Fruit fly (Drosophila melanogaster) whole organism, embryonic: ENCODE measurements around the gene Atg14.

ENCODE experiments used
- Abd-B ChIP-seq: fragments of 200-800 bp; sonication (Bioruptor generic); optimal IDR thresholded peaks from 2 replicates; lab custom pipeline; 2018; ENCODE audit warnings: missing biosample characterization, mild to moderate bottlenecking, missing genetic modification characterization, moderate library complexity
- B-H1 ChIP-seq: fragments of 200-800 bp; sonication (Bioruptor generic); IDR thresholded peaks from 3 replicates; pipeline ENCODE4 v1.3.6; 2022; ENCODE audit warnings: missing biosample characterization, missing genetic modification characterization
- C15 ChIP-seq: fragments of 200-800 bp; sonication (Bioruptor generic); IDR thresholded peaks from 3 replicates; pipeline ENCODE4 v1.3.6; 2022; ENCODE audit warnings: missing biosample characterization, missing genetic modification characterization
- CG11398 ChIP-seq: fragments of 200-800 bp; sonication (Bioruptor generic); optimal IDR thresholded peaks from 2 replicates; lab custom pipeline; 2016; ENCODE audit warnings: missing biosample characterization, missing genetic modification characterization
- CG13894 ChIP-seq: fragments of 200-800 bp; sonication (Bioruptor generic); optimal IDR thresholded peaks from 3 replicates; lab custom pipeline; 2018; ENCODE audit warnings: missing biosample characterization, mild to moderate bottlenecking, missing genetic modification characterization, moderate library complexity
- CG15011 ChIP-seq: fragments of 200-800 bp; sonication (Bioruptor generic); optimal IDR thresholded peaks from 3 replicates; lab custom pipeline; 2018; ENCODE audit warnings: missing biosample characterization, mild to moderate bottlenecking, missing genetic modification characterization
- CG15479 ChIP-seq: fragments of 200-800 bp; sonication (Bioruptor generic); optimal IDR thresholded peaks from 3 replicates; lab custom pipeline; 2019; ENCODE audit warnings: missing biosample characterization, mild to moderate bottlenecking, missing genetic modification characterization, moderate library complexity
- CG15601 ChIP-seq: fragments of 200-800 bp; sonication (Bioruptor generic); optimal IDR thresholded peaks from 3 replicates; lab custom pipeline; 2019; ENCODE audit warnings: missing biosample characterization, mild to moderate bottlenecking, missing genetic modification characterization, moderate library complexity
- CG18262 ChIP-seq: fragments of 200-800 bp; optimal IDR thresholded peaks from 3 replicates; lab custom pipeline; 2019; ENCODE audit warnings: missing biosample characterization, mild to moderate bottlenecking, missing genetic modification characterization, moderate library complexity
- CG2875 ChIP-seq: fragments of 200-800 bp; sonication (Bioruptor generic); optimal IDR thresholded peaks from 2 replicates; lab custom pipeline; 2017; ENCODE audit warnings: missing biosample characterization, mild to moderate bottlenecking, missing genetic modification characterization, missing genetic modification reagents
- CG3163 ChIP-seq: fragments of 200-800 bp; sonication (Bioruptor generic); optimal IDR thresholded peaks from 3 replicates; lab custom pipeline; 2016; ENCODE audit warnings: missing biosample characterization, missing genetic modification characterization
- CG3281 ChIP-seq: fragments of 200-800 bp; sonication (Bioruptor generic); optimal IDR thresholded peaks from 3 replicates; lab custom pipeline; 2017; ENCODE audit warnings: missing biosample characterization, mild to moderate bottlenecking, missing genetic modification characterization
- CG3407 ChIP-seq: fragments of 200-800 bp; sonication (Bioruptor generic); optimal IDR thresholded peaks from 2 replicates; lab custom pipeline; 2018; ENCODE audit warnings: missing biosample characterization, mild to moderate bottlenecking, missing genetic modification characterization
- CG42726 ChIP-seq: fragments of 200-800 bp; sonication (Bioruptor generic); IDR thresholded peaks from 2 replicates; pipeline ENCODE4 v1.3.6; 2022; ENCODE audit warnings: missing biosample characterization, missing genetic modification characterization; ENCODE audit not compliant: partially characterized antibody
- CG4282 ChIP-seq: fragments of 200-800 bp; sonication (Bioruptor generic); optimal IDR thresholded peaks from 2 replicates; lab custom pipeline; 2016; ENCODE audit warnings: missing biosample characterization, missing genetic modification characterization
- CG6654 ChIP-seq: fragments of 200-800 bp; sonication (Bioruptor generic); optimal IDR thresholded peaks from 2 replicates; lab custom pipeline; 2017; ENCODE audit warnings: missing biosample characterization, mild to moderate bottlenecking, missing genetic modification characterization
- CG8281 ChIP-seq: fragments of 200-800 bp; sonication (Bioruptor generic); optimal IDR thresholded peaks from 2 replicates; lab custom pipeline; 2018; ENCODE audit warnings: missing biosample characterization, mild to moderate bottlenecking, missing genetic modification characterization, moderate library complexity
- CHES-1-like ChIP-seq: fragments of 200-800 bp; sonication (Bioruptor generic); optimal IDR thresholded peaks from 2 replicates; lab custom pipeline; 2016; ENCODE audit warnings: missing biosample characterization, missing genetic modification characterization
- Dbx ChIP-seq: fragments of 200-800 bp; sonication (Bioruptor generic); IDR thresholded peaks from 3 replicates; pipeline ENCODE4 v1.3.6; 2022; ENCODE audit warnings: missing biosample characterization, missing genetic modification characterization
- Doc3 ChIP-seq: fragments of 200-800 bp; sonication (Bioruptor generic); IDR thresholded peaks from 3 replicates; pipeline ENCODE4 v1.3.6; 2022; ENCODE audit warnings: missing biosample characterization, missing genetic modification characterization; ENCODE audit not compliant: partially characterized antibody
- Elba2 ChIP-seq: fragments of 200-800 bp; sonication (Bioruptor generic); optimal IDR thresholded peaks from 3 replicates; lab custom pipeline; 2016; ENCODE audit warnings: missing biosample characterization, missing genetic modification characterization
- Gug ChIP-seq: fragments of 200-800 bp; sonication (Bioruptor generic); IDR thresholded peaks from 4 replicates; pipeline ENCODE4 v1.3.6; 2022; ENCODE audit warnings: missing biosample characterization, missing genetic modification characterization
- HLHmδ ChIP-seq: fragments of 200-800 bp; sonication (Bioruptor generic); optimal IDR thresholded peaks from 2 replicates; lab custom pipeline; 2018; ENCODE audit warnings: missing biosample characterization, mild to moderate bottlenecking, missing genetic modification characterization, moderate library complexity
- Pdp1 ChIP-seq, 2 experiments: fragments of 200-800 bp; sonication (Bioruptor generic); optimal IDR thresholded peaks; 3 replicates each; lab custom pipeline; 2016; ENCODE audit warnings: missing biosample characterization in 2 of 2, missing genetic modification characterization in 2 of 2, mild to moderate bottlenecking in 1 of 2, moderate library complexity in 1 of 2
- Sry-β ChIP-seq: fragments of 200-800 bp; sonication (Bioruptor generic); optimal IDR thresholded peaks from 2 replicates; lab custom pipeline; 2018; ENCODE audit warnings: missing biosample characterization, mild to moderate bottlenecking, missing genetic modification characterization, moderate library complexity
- dimm ChIP-seq: fragments of 200-800 bp; sonication (Bioruptor generic); IDR thresholded peaks from 2 replicates; pipeline ENCODE4 v1.3.6; 2022; ENCODE audit warnings: missing biosample characterization, missing genetic modification characterization
- dm ChIP-seq: fragments of 200-800 bp; sonication (Bioruptor generic); optimal IDR thresholded peaks from 3 replicates; lab custom pipeline; 2016; ENCODE audit warnings: missing biosample characterization, missing genetic modification characterization
- emc ChIP-seq: fragments of 200-800 bp; sonication (Bioruptor generic); optimal IDR thresholded peaks from 2 replicates; lab custom pipeline; 2016; ENCODE audit warnings: missing biosample characterization, missing genetic modification characterization
- en ChIP-seq: fragments of 200-800 bp; sonication (Bioruptor generic); optimal IDR thresholded peaks from 2 replicates; lab custom pipeline; 2016; ENCODE audit warnings: missing biosample characterization, missing genetic modification characterization
- fru ChIP-seq: fragments of >200 bp; optimal IDR thresholded peaks from 2 replicates; lab custom pipeline; 2017
- fu2 ChIP-seq: fragments of 200-800 bp; sonication (Bioruptor generic); optimal IDR thresholded peaks from 2 replicates; lab custom pipeline; 2016; ENCODE audit warnings: missing biosample characterization, missing genetic modification characterization
- gfzf ChIP-seq: fragments of 200-800 bp; sonication (Bioruptor generic); optimal IDR thresholded peaks from 2 replicates; lab custom pipeline; 2016; ENCODE audit warnings: missing biosample characterization, mild to moderate bottlenecking, missing genetic modification characterization, moderate library complexity
- gsb ChIP-seq: fragments of 200-800 bp; sonication (Bioruptor generic); IDR thresholded peaks from 2 replicates; pipeline ENCODE4 v1.3.6; 2022; ENCODE audit warnings: missing biosample characterization, missing genetic modification characterization
- jing ChIP-seq: fragments of 200-800 bp; sonication (Bioruptor generic); optimal IDR thresholded peaks from 2 replicates; lab custom pipeline; 2018; ENCODE audit warnings: missing biosample characterization, mild to moderate bottlenecking, missing genetic modification characterization
- mirr ChIP-seq: fragments of 200-800 bp; sonication (Bioruptor generic); optimal IDR thresholded peaks from 3 replicates; lab custom pipeline; 2018; ENCODE audit warnings: missing biosample characterization, mild to moderate bottlenecking, missing genetic modification characterization
- oc ChIP-seq: fragments of 200-800 bp; sonication (Bioruptor generic); optimal IDR thresholded peaks from 2 replicates; lab custom pipeline; 2018; ENCODE audit warnings: missing biosample characterization, mild to moderate bottlenecking, missing genetic modification characterization, moderate library complexity
- pan ChIP-seq, 4 experiments: fragments of >200 bp in 3 of 4; fragments of 200-800 bp in 1 of 4; sonication (Bioruptor generic) in 1 of 4; optimal IDR thresholded peaks in 3 of 4; IDR thresholded peaks in 1 of 4; 2 replicates each; pipeline versions ENCODE4 v1.3.6 to Lab custom; 2017 to 2022; ENCODE audit warnings: missing biosample characterization in 2 of 4, missing genetic modification characterization in 2 of 4, mixed read lengths in 1 of 4
- pb ChIP-seq: fragments of 200-800 bp; sonication (Bioruptor generic); optimal IDR thresholded peaks from 3 replicates; lab custom pipeline; 2016; ENCODE audit warnings: missing biosample characterization, missing genetic modification characterization
- pnt ChIP-seq: fragments of 200-800 bp; sonication (Bioruptor generic); optimal IDR thresholded peaks from 3 replicates; lab custom pipeline; 2016; ENCODE audit warnings: missing biosample characterization, missing genetic modification characterization
- row ChIP-seq: fragments of 200-800 bp; sonication (Bioruptor generic); IDR thresholded peaks from 3 replicates; pipeline ENCODE4 v1.3.6; 2022; ENCODE audit warnings: missing biosample characterization, missing genetic modification characterization
- sd ChIP-seq: fragments of 200-800 bp; sonication (Bioruptor generic); optimal IDR thresholded peaks from 3 replicates; lab custom pipeline; 2018; ENCODE audit warnings: missing biosample characterization, mild to moderate bottlenecking, missing genetic modification characterization, moderate library complexity
- sens-2 ChIP-seq: fragments of 200-800 bp; sonication (Bioruptor generic); IDR thresholded peaks from 2 replicates; pipeline ENCODE4 v1.3.6; 2022; ENCODE audit warnings: missing biosample characterization, missing genetic modification characterization
- sna ChIP-seq: fragments of 200-800 bp; sonication (Bioruptor generic); IDR thresholded peaks from 2 replicates; pipeline ENCODE4 v1.3.6; 2022; ENCODE audit warnings: missing biosample characterization, missing genetic modification characterization; ENCODE audit not compliant: partially characterized antibody
- stc ChIP-seq: fragments of 200-800 bp; sonication (Bioruptor generic); IDR thresholded peaks from 2 replicates; pipeline ENCODE4 v1.3.6; 2022; ENCODE audit warnings: missing biosample characterization, missing genetic modification characterization
- sug ChIP-seq: fragments of 200-800 bp; optimal IDR thresholded peaks from 2 replicates; lab custom pipeline; 2019; ENCODE audit warnings: missing biosample characterization, mild to moderate bottlenecking, missing genetic modification characterization, moderate library complexity
- tap ChIP-seq: fragments of 200-800 bp; optimal IDR thresholded peaks from 3 replicates; lab custom pipeline; 2019; ENCODE audit warnings: missing biosample characterization, mild to moderate bottlenecking, missing genetic modification characterization, moderate library complexity
- tna ChIP-seq: fragments of 200-800 bp; sonication (Bioruptor generic); IDR thresholded peaks from 2 replicates; pipeline ENCODE4 v1.3.6; 2022; ENCODE audit warnings: missing biosample characterization, missing genetic modification characterization; ENCODE audit not compliant: partially characterized antibody
- unc-4 ChIP-seq: fragments of 200-800 bp; sonication (Bioruptor generic); IDR thresholded peaks from 2 replicates; pipeline ENCODE4 v1.3.6; 2022; ENCODE audit warnings: missing biosample characterization, missing genetic modification characterization; ENCODE audit not compliant: partially characterized antibody
- z ChIP-seq: fragments of 200-800 bp; sonication (Bioruptor generic); IDR thresholded peaks from 3 replicates; pipeline ENCODE4 v1.3.6; 2022; ENCODE audit warnings: missing biosample characterization, missing genetic modification characterization

Gene Atg14

dm6 chr3R:29088938-29089661 is 27.1 kb upstream of the Atg14 start (continued):
- TF ChIP-seq stc (GFP tag; lab: Robert Waterston, UW) (peak; percentile 57), sug (tag; lab: Kevin White, UChicago) (peak; percentile 75), fu2 (GFP tag; lab: Kevin White, UChicago) (no peak), B-H1 (GFP tag; lab: Robert Waterston, UW) (peak; percentile 44; the same call in 2 of the 3 replicates), CG42726 (GFP tag; lab: Robert Waterston, UW) (no peak), tap (tag; lab: Kevin White, UChicago) (peak; percentile 75), z (GFP tag; lab: Robert Waterston, UW) (0 out of 3 replicates have a peak, but pooled peaks have one; percentile 15), CG8281 (tag; lab: Kevin White, UChicago) (peak; percentile 45), CG3281 (GFP tag; lab: Kevin White, UChicago) (peak; percentile 57), Elba2 (GFP tag; lab: Kevin White, UChicago) (no peak), dimm (no peak), gfzf (no peak), CG15479 (GFP tag; lab: Kevin White, UChicago) (no peak), CG6654 (GFP tag; lab: Kevin White, UChicago) (peak; percentile 49), emc (GFP tag; lab: Kevin White, UChicago) (no peak), sens-2 (GFP tag; lab: Robert Waterston, UW) (no peak), unc-4 (GFP tag; lab: Robert Waterston, UW) (no peak), CHES-1-like (GFP tag; lab: Kevin White, UChicago) (peak; percentile 39), CG11398 (GFP tag; lab: Kevin White, UChicago) (no peak), CG3163 (GFP tag; lab: Kevin White, UChicago) (peak; percentile 24), sd (tag; lab: Kevin White, UChicago) (peak; percentile 58), dm (GFP tag; lab: Kevin White, UChicago) (no peak), row (GFP tag; lab: Robert Waterston, UW) (peak; percentile 77), CG15011 (GFP tag; lab: Kevin White, UChicago) (peak; percentile 55), Abd-B (GFP tag; lab: Kevin White, UChicago) (peak; percentile 60), Dbx (GFP tag; lab: Robert Waterston, UW) (no peak), pb (GFP tag; lab: Kevin White, UChicago) (no peak), CG4282 (GFP tag; lab: Kevin White, UChicago) (no peak), tna (GFP tag; lab: Robert Waterston, UW) (no peak), CG3407 (GFP tag; lab: Kevin White, UChicago) (peak; percentile 50), en (peak; percentile 53), jing (GFP tag; lab: Kevin White, UChicago) (peak; percentile 58), Pdp1 (GFP tag; optimal IDR thresholded peaks at IDR 0.05; lab: Kevin White, UChicago) (peak; percentile 54 to 67), CG13894 (tag; lab: Kevin White, UChicago) (no peak), C15 (GFP tag; lab: Robert Waterston, UW) (no peak), HLHmδ (GFP tag; lab: Kevin White, UChicago) (no peak), CG15601 (tag; lab: Kevin White, UChicago) (peak; percentile 45), mirr (GFP tag; lab: Kevin White, UChicago) (peak; percentile 38), pnt (GFP tag; lab: Kevin White, UChicago) (peak; percentile 59), fru (lab: Kevin White, UChicago) (no peak), Gug (GFP tag; lab: Robert Waterston, UW) (peak; percentile 45; the same call in 3 of the 4 replicates), gsb (GFP tag; lab: Robert Waterston, UW) (no peak), Doc3 (no peak), sna (GFP tag; lab: Robert Waterston, UW) (no peak), CG18262 (tag; lab: Kevin White, UChicago) (peak; percentile 87), CG2875 (GFP tag; lab: Kevin White, UChicago) (peak; percentile 72), pan (optimal IDR thresholded peaks at IDR 0.05; lab: Kevin White, UChicago) (no peak), pan (GFP tag; optimal IDR thresholded peaks at IDR 0.05 in 1 of 2, IDR thresholded peaks at IDR 0.05 in 1 of 2) (peak in 1 of 2 experiments; percentile 68), Sry-β (GFP tag; lab: Kevin White, UChicago) (no peak), oc (peak; percentile 28)
